Worm (Caenorhabditis elegans): ENCODE results near the gene ZK418.11.

The ZK418.11 gene

DNA sequence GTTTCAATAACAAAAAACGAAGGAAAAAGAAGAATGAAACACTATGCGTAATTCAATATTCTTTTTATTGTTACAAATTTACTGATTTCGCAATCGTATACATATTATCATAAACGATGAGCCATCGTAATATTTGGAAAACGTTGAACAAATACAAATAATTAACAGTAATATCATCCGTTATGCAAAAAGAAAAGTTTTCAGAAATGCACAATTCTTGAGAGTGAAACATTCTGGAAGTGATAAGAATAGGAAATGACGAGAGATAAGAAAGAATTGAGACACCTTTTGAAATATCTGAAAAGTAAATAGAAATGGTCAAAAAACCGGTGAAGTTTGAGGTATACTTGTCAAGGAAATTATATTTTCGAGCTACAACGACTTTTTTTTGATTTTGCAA, 18.6 kb upstream of the ZK418.11 start:
- TF ChIP-seq unc-39 (tag; optimal IDR thresholded peaks at IDR 0.05) (no peak), F26F4.8 (GFP tag; conservative IDR thresholded peaks at IDR 0.05) (no peak), skn-1 (tag; optimal IDR thresholded peaks at IDR 0.05) (no peak), nhr-28 (tag; optimal IDR thresholded peaks at IDR 0.05) (peak; percentile 33), T26A8.4 (GFP tag; IDR thresholded peaks at IDR 0.05) (no peak), ama-1 (optimal IDR thresholded peaks at IDR 0.05) (no peak), fos-1 (tag; optimal IDR thresholded peaks at IDR 0.05) (no peak), hlh-11 (tag; optimal IDR thresholded peaks at IDR 0.05) (no peak), Y105C5A.15 (GFP tag; IDR thresholded peaks at IDR 0.05) (no peak), daf-16 (GFP tag; optimal IDR thresholded peaks at IDR 0.05) (no peak), daf-16 (tag; optimal IDR thresholded peaks at IDR 0.05) (peak; percentile 33), pqm-1 (tag; optimal IDR thresholded peaks at IDR 0.05) (peak; percentile 65), R02D3.7 (tag; optimal IDR thresholded peaks at IDR 0.05) (no peak), ztf-7 (tag; optimal IDR thresholded peaks at IDR 0.05) (peak; percentile 6), nhr-77 (tag; optimal IDR thresholded peaks at IDR 0.05) (peak; percentile 10), snpc-1.2 (GFP tag; IDR thresholded peaks at IDR 0.05) (no peak), pha-4 (GFP tag; IDR thresholded peaks at IDR 0.05) (no peak), pha-4 (tag; optimal IDR thresholded peaks at IDR 0.05) (no peak)

DNA sequence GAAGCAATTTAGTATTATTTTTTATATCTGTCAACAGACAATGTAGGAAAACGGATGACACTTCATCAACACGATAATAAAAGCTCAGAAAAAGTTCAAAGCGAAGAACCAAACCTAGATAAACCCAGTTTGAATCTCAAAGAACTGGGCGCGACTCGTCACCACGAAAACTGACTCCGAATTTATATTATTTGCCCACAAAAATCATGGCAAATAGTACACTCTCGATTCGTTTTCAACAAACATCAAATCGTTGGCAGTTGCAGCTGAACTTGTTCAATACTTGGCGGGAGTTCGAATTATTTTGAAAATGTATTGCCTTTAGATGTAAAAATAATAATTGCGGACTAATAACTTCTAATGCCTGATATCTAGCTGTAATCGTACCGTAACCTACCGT, 17.0 kb upstream of the ZK418.11 start:
- TF ChIP-seq ztf-7 (tag; optimal IDR thresholded peaks at IDR 0.05) (no peak), mxl-2 (GFP tag; conservative IDR thresholded peaks at IDR 0.05) (no peak), R02D3.7 (tag; optimal IDR thresholded peaks at IDR 0.05) (no peak), zip-2 (tag; optimal IDR thresholded peaks at IDR 0.05) (no peak), T20F7.1 (GFP tag; optimal IDR thresholded peaks at IDR 0.05) (no peak), ceh-44 (GFP tag; IDR thresholded peaks at IDR 0.05) (no peak), nhr-41 (GFP tag; IDR thresholded peaks at IDR 0.05) (no peak), skn-1 (tag; optimal IDR thresholded peaks at IDR 0.05) (no peak), hlh-11 (tag; optimal IDR thresholded peaks at IDR 0.05) (no peak), php-3 (GFP tag; IDR thresholded peaks at IDR 0.05) (no peak), jun-1 (tag; optimal IDR thresholded peaks at IDR 0.05) (no peak)

DNA sequence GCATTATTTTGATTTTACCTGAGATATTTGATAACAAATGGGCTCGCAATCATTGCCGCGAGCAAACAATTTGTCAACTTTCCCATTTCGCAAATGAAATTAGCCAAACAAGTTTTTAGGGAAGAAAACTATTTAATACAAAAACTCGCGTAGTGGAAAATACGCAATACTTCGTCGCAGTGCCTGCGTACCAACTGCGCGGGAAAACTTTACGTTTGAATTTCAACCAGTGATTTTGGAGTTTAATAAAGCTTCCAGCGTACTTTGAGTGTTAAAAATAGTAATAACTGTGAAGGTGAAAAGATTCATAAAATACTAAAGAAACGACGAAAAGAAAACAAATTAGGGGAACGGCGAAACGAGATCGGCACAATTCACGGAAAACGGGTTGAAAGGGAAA, 15.2 kb upstream of the ZK418.11 start, which contains the start of gene tofu-7:
Gene tofu-7 (minus strand): TSS at position 111 of the 400 bp plus-strand sequence.
- TF ChIP-seq skn-1 (tag; optimal IDR thresholded peaks at IDR 0.05): no peak
- TF ChIP-seq lin-38 (GFP tag; IDR thresholded peaks at IDR 0.05): peak; percentile 11; the same call in 1 of the 2 replicates

DNA sequence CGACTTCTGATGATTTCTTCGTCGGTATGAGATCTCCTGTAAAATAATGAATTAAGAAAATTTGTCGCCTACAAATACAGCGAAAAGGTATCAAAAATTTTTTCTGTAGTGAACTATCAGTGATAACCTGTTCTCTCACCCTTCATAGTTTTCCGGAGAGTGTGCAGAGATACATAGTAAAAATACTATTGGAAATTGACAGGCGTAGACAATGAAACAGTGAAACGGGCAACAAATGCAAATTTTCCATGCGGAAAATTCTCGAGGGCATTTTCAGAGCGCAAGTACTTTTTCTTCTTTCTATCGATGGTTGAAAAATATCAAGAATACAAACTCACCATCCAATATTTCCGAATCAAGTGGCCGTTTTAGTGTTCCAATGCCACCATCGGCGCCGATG, 12.9 kb upstream of the ZK418.11 start:
- TF ChIP-seq nhr-10 (tag; optimal IDR thresholded peaks at IDR 0.05) (no peak), nhr-28 (tag; optimal IDR thresholded peaks at IDR 0.05) (peak; percentile 66), daf-16 (GFP tag; optimal IDR thresholded peaks at IDR 0.05) (no peak), daf-16 (tag; optimal IDR thresholded peaks at IDR 0.05) (peak; percentile 18)

DNA sequence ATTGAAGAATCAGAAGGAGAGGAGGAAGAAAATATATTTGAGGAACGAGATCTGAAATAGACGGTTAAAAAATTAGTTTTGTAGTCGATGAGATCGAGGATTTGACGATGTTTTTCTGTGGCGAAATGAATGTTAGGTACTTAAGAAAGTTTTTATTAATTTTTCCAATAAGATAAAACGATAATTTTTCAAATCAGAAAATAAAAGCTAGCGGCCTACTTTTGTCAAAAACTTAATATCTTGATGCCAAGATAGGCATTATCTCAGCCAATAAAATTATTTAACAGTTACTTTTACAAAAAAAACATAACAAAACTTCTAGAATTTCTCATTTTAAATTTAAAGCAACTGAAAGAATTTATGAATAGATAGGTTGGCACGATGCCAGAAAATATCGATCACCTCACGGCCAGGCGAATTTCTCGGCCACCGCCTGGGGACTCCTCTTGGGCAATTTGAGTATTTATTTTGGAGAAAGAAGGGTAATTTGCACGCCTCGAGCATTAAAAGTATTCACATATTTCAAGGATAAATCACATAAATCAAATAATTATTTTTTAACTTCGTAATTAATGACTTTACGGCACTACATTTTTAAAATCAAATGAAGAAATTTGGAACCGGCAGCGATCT, 12.3 kb upstream of the ZK418.11 start, which contains the start of gene fubl-2:
Gene fubl-2 (minus strand): TSS at position 51 of the 633 bp plus-strand sequence.
- peak; percentile 33 for TF ChIP-seq mxl-3 (GFP tag; optimal IDR thresholded peaks at IDR 0.05)
- TF ChIP-seq tag-97 (GFP tag; IDR thresholded peaks at IDR 0.05): no peak
- peak; percentile 18 for TF ChIP-seq nhr-77 (tag; optimal IDR thresholded peaks at IDR 0.05)
- no peak for TF ChIP-seq zag-1 (tag; optimal IDR thresholded peaks at IDR 0.05)
- no peak for TF ChIP-seq lin-38 (GFP tag; IDR thresholded peaks at IDR 0.05)
- TF ChIP-seq nhr-41 (GFP tag; IDR thresholded peaks at IDR 0.05): no peak
- TF ChIP-seq lir-3 (tag; optimal IDR thresholded peaks at IDR 0.05): no peak
- no peak for TF ChIP-seq aly-2 (tag; optimal IDR thresholded peaks at IDR 0.05)
- peak; percentile 27; the same call in 1 of the 2 replicates for TF ChIP-seq dmd-6 (GFP tag; IDR thresholded peaks at IDR 0.05)
- TF ChIP-seq lsy-2 (tag; optimal IDR thresholded peaks at IDR 0.05): peak; percentile 22 to 89
- peak; percentile 18 for TF ChIP-seq ceh-28 (tag; optimal IDR thresholded peaks at IDR 0.05)
- TF ChIP-seq daf-19 (GFP tag; conservative IDR thresholded peaks at IDR 0.05): no peak
- no peak for TF ChIP-seq dmd-9 (GFP tag; IDR thresholded peaks at IDR 0.05)
- no peak for TF ChIP-seq lin-39 (tag; optimal IDR thresholded peaks at IDR 0.05)
- peak; percentile 49 for TF ChIP-seq hlh-30 (tag; optimal IDR thresholded peaks at IDR 0.05; ENCODE audit: insufficient read depth)
- no peak for TF ChIP-seq ztf-11 (tag; optimal IDR thresholded peaks at IDR 0.05)
- TF ChIP-seq attf-4 (tag; optimal IDR thresholded peaks at IDR 0.05): no peak
- TF ChIP-seq lin-15B (tag; optimal IDR thresholded peaks at IDR 0.05): no peak
- TF ChIP-seq lin-13 (GFP tag; optimal IDR thresholded peaks at IDR 0.05): peak; percentile 44
- no peak for TF ChIP-seq jun-1 (tag; optimal IDR thresholded peaks at IDR 0.05)
- TF ChIP-seq daf-8 (GFP tag; IDR thresholded peaks at IDR 0.05): no peak
- no peak for TF ChIP-seq nhr-42 (GFP tag; IDR thresholded peaks at IDR 0.05)

Data from whole organism, L4 larva.